ENCODE assay signal across 3 fruit fly cellular contexts in the genomic region with DNA sequence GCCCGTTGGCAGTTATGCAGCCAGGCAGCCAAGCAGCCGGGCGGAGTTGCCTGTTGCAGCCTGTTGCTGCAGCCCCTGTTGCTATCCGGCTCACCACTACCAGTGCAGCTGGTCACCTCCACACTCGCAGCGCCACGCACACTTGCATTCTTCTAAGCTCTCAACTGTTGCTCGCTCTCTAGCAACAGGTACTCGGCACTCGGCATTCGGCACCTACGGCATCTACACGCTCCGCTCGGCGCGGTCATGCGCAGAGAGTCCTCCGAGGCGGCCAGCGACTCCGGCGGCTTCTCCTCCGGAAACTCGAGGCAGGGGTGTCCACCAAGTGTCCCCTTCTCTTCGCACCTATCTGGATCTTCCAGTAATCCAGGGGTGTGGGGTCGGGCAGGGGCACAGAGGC.
TF ChIP-seq lines count a peak whose summit lies in the region.

No protein-coding gene starts in this region.

- TF ChIP-seq CTCF in whole organism, embryonic (GFP tag; optimal IDR thresholded peaks at IDR 0.05; lab: Kevin White, UChicago), result no peak

TF ChIP-seq in whole organism, adult, 20 proteins besides CTCF, POLR2A, EP300 and RAD21:
- TF ChIP-seq CG1620 (GFP tag; optimal IDR thresholded peaks at IDR 0.05; lab: Kevin White, UChicago) (no peak), ovo (GFP tag; optimal IDR thresholded peaks at IDR 0.05; lab: Kevin White, UChicago) (no peak), CG11617 (GFP tag; optimal IDR thresholded peaks at IDR 0.05; lab: Kevin White, UChicago) (no peak), pad (GFP tag; optimal IDR thresholded peaks at IDR 0.05; lab: Kevin White, UChicago) (peak; percentile 32), CG5204 (GFP tag; optimal IDR thresholded peaks at IDR 0.05; lab: Kevin White, UChicago) (no peak), toe (GFP tag; optimal IDR thresholded peaks at IDR 0.05; lab: Kevin White, UChicago) (no peak), CG33017 (tag; optimal IDR thresholded peaks at IDR 0.05; lab: Kevin White, UChicago) (no peak), CG14711 (tag; optimal IDR thresholded peaks at IDR 0.05; lab: Kevin White, UChicago) (no peak)
TF ChIP-seq in whole organism, adult: peak in this region for 1.

TF ChIP-seq in whole organism, embryonic, 481 proteins besides CTCF, POLR2A, EP300 and RAD21:
- TF ChIP-seq stc (GFP tag; IDR thresholded peaks at IDR 0.05; lab: Robert Waterston, UW), result no peak
- TF ChIP-seq CG14667 (GFP tag; IDR thresholded peaks at IDR 0.05; lab: Robert Waterston, UW), result no peak
- TF ChIP-seq Deaf1 (tag; optimal IDR thresholded peaks at IDR 0.05; lab: Kevin White, UChicago), result peak; percentile 76
- TF ChIP-seq scrt (GFP tag; optimal IDR thresholded peaks at IDR 0.05; lab: Kevin White, UChicago), result peak; percentile 96

TF ChIP-seq in whole organism, pupa, 21 proteins besides CTCF, POLR2A, EP300 and RAD21:
- no peak for TF ChIP-seq CG10348 (GFP tag; IDR thresholded peaks at IDR 0.05; lab: Robert Waterston, UW)
- TF ChIP-seq CG12605 (GFP tag; IDR thresholded peaks at IDR 0.05; lab: Robert Waterston, UW), result peak; percentile 93
